Fruit fly (Drosophila melanogaster) whole organism, embryonic: ENCODE measurements around the gene CG11920.

Experiments
- Atf-2 ChIP-seq: fragments of 200-800 bp; sonication (Bioruptor generic); optimal IDR thresholded peaks from 2 replicates; lab custom pipeline; 2016; ENCODE audit warnings: missing biosample characterization, missing genetic modification characterization
- Atf6 ChIP-seq: fragments of 200-800 bp; sonication (Bioruptor generic); IDR thresholded peaks from 2 replicates; pipeline ENCODE4 v1.3.6; 2022; ENCODE audit warnings: missing biosample characterization, missing genetic modification characterization
- CG2116 ChIP-seq: fragments of 200-800 bp; sonication (Bioruptor generic); optimal IDR thresholded peaks from 3 replicates; lab custom pipeline; 2018; ENCODE audit warnings: missing biosample characterization, mild to moderate bottlenecking, missing genetic modification characterization
- CG8359 ChIP-seq: fragments of 200-800 bp; sonication (Bioruptor generic); optimal IDR thresholded peaks from 2 replicates; lab custom pipeline; 2017; ENCODE audit warnings: missing biosample characterization, mild to moderate bottlenecking, missing genetic modification characterization, borderline replicate concordance
- Hr39 ChIP-seq: fragments of >200 bp; optimal IDR thresholded peaks from 2 replicates; lab custom pipeline; 2017
- Meics ChIP-seq: fragments of 200-800 bp; sonication (Bioruptor generic); optimal IDR thresholded peaks from 2 replicates; lab custom pipeline; 2017; ENCODE audit warnings: missing biosample characterization, mild to moderate bottlenecking, missing genetic modification characterization
- NK7.1 ChIP-seq: fragments of 200-800 bp; sonication (Bioruptor generic); optimal IDR thresholded peaks from 3 replicates; lab custom pipeline; 2016; ENCODE audit warnings: missing biosample characterization, missing genetic modification characterization
- NfI ChIP-seq: fragments of 200-800 bp; sonication (Bioruptor generic); optimal IDR thresholded peaks from 3 replicates; lab custom pipeline; 2018; ENCODE audit warnings: missing biosample characterization, mild to moderate bottlenecking, missing genetic modification characterization, moderate library complexity
- Xbp1 ChIP-seq: fragments of 200-800 bp; sonication (Bioruptor generic); optimal IDR thresholded peaks from 3 replicates; lab custom pipeline; 2016; ENCODE audit warnings: missing biosample characterization, mild to moderate bottlenecking, missing genetic modification characterization
- YL-1 ChIP-seq: fragments of 200-800 bp; sonication (Bioruptor generic); optimal IDR thresholded peaks from 3 replicates; lab custom pipeline; 2017; ENCODE audit warnings: missing biosample characterization, mild to moderate bottlenecking, missing genetic modification characterization
- cato ChIP-seq: fragments of 200-800 bp; sonication (Bioruptor generic); optimal IDR thresholded peaks from 2 replicates; lab custom pipeline; 2016; ENCODE audit warnings: missing biosample characterization, missing genetic modification characterization, borderline replicate concordance
- mld ChIP-seq: fragments of 200-800 bp; sonication (Bioruptor generic); IDR thresholded peaks from 3 replicates; pipeline ENCODE4 v1.3.6; 2022; ENCODE audit warnings: missing biosample characterization, missing genetic modification characterization; ENCODE audit not compliant: partially characterized antibody

dm6 chr3R:25122736-25123211 lies 48.1 kb downstream of the CG11920 start, which contains the start of the genes CG31510 and TTLL5:
- no peak for TF ChIP-seq CG2116 (GFP tag; lab: Kevin White, UChicago)
- TF ChIP-seq Hr39 (lab: Kevin White, UChicago), result no peak
- no peak for TF ChIP-seq mld
- no peak for TF ChIP-seq CG8359 (GFP tag; lab: Kevin White, UChicago)
- TF ChIP-seq Atf-2 (GFP tag; lab: Kevin White, UChicago), result no peak
- TF ChIP-seq Xbp1, result no peak
- no peak for TF ChIP-seq NK7.1 (GFP tag; lab: Kevin White, UChicago)
- peak; percentile 32 for TF ChIP-seq YL-1
- no peak for TF ChIP-seq NfI (GFP tag; lab: Kevin White, UChicago)
- no peak for TF ChIP-seq Atf6
- TF ChIP-seq cato, result no peak
- no peak for TF ChIP-seq Meics (GFP tag; lab: Kevin White, UChicago)
